Fruit fly (Drosophila melanogaster): Measurements from ENCODE around the gene BI-1.

BI-1 gene

dm6 chr3L:8329005-8329404, 20.3 kb upstream of the BI-1 start:
- TF ChIP-seq D1 (tag; optimal IDR thresholded peaks at IDR 0.05) (peak; percentile 14), CG12605 (GFP tag; IDR thresholded peaks at IDR 0.05) (no peak)

DNA sequence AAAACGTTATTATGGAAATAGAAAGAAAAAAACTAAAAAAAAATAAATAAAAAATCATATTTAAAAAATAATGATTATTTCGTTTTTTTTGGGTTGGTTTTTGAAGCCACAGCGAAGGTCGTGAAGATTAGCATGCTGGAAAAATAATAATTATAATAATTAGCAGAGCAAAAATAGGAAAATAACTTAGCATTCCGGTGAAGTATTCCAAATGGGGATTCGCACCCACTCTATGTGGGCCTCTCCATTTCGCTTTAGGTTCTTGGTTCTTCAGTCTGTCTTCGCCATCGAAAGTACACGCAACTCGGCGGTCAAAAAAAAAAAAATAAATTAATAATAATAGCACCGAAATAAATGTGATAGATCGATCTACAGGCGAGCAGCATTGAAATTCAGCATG, 19.5 kb upstream of the BI-1 start, which contains the start of gene CG34462:
TSS of gene CG34462 (plus strand) at position 301 of the 400 bp plus-strand sequence.
- no peak for TF ChIP-seq Pif1A (GFP tag; optimal IDR thresholded peaks at IDR 0.05)
- no peak for TF ChIP-seq CG10348 (GFP tag; IDR thresholded peaks at IDR 0.05)
- no peak for TF ChIP-seq Pif1B (GFP tag; optimal IDR thresholded peaks at IDR 0.05)
- TF ChIP-seq gl (tag; optimal IDR thresholded peaks at IDR 0.05): no peak
- TF ChIP-seq Ets98B (GFP tag; IDR thresholded peaks at IDR 0.05): no peak
- TF ChIP-seq CG4496 (GFP tag; IDR thresholded peaks at IDR 0.05): no peak
- no peak for TF ChIP-seq D1 (tag; optimal IDR thresholded peaks at IDR 0.05)
- no peak for TF ChIP-seq CG12605 (GFP tag; IDR thresholded peaks at IDR 0.05)
- TF ChIP-seq CG13204 (GFP tag; optimal IDR thresholded peaks at IDR 0.05): no peak
- no peak for TF ChIP-seq Snoo (tag; optimal IDR thresholded peaks at IDR 0.05)
- no peak for TF ChIP-seq CG32121 (GFP tag; IDR thresholded peaks at IDR 0.05)
- TF ChIP-seq CG9948 (tag; optimal IDR thresholded peaks at IDR 0.05): no peak
- no peak for TF ChIP-seq CG14655 (GFP tag; optimal IDR thresholded peaks at IDR 0.05)
- no peak for TF ChIP-seq CG34367 (tag; optimal IDR thresholded peaks at IDR 0.05)
- TF ChIP-seq CG8159 (tag; optimal IDR thresholded peaks at IDR 0.05): no peak

DNA sequence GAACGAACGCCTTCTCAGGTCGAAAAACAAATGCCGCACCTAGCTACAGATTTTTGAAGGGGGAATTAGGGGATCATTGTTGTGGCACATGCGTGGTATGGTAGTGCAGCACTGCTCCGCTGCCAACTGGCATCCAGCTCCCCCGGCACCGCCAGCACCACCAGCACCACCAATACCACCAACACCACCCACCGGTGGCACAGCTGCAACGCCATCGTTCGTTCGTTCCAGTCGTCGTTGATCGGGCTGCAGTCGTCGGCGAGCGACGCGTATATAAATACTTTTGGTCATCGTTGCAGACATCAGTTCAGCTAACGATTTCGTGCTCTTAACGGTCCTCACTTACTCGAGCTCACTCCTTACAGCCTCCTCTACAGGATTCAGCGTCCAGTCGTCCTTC, 16.8 kb upstream of the BI-1 start, which contains the start of gene CG34461:
TSS of gene CG34461 (plus strand) at position 301 of the 400 bp plus-strand sequence.
- TF ChIP-seq CG4496 (GFP tag; IDR thresholded peaks at IDR 0.05) (0 out of 3 replicates have a peak, but pooled peaks have one; percentile 45), CG14655 (GFP tag; optimal IDR thresholded peaks at IDR 0.05) (no peak)

DNA sequence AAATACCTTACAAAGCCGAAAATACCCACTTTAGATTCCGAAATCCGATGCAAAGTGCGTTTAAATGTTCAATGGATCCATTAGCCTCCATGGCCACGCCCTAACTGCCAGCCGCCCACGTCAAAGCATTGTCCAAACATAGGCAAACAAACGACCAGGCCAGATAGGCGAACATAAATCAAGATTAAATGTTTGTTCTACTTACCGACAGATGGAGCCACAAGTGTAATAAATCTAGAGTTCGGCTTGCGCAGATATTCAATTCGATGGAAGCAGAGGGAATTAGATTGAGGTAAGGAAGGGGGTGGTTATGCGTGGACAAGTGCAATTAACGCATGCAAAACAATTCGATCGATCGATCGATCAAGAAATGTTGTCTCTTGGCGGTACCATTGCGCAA, 15.1 kb upstream of the BI-1 start:
- TF ChIP-seq CG8159 (tag; optimal IDR thresholded peaks at IDR 0.05) (no peak), Ets98B (GFP tag; IDR thresholded peaks at IDR 0.05) (no peak), CG8301 (tag; optimal IDR thresholded peaks at IDR 0.05) (no peak), D1 (tag; optimal IDR thresholded peaks at IDR 0.05) (no peak), CG15710 (tag; optimal IDR thresholded peaks at IDR 0.05) (no peak), CG13204 (GFP tag; optimal IDR thresholded peaks at IDR 0.05) (no peak), fd96Ca (GFP tag; IDR thresholded peaks at IDR 0.05) (no peak), CG34367 (tag; optimal IDR thresholded peaks at IDR 0.05) (no peak), Pif1B (GFP tag; optimal IDR thresholded peaks at IDR 0.05) (no peak), CG10348 (GFP tag; IDR thresholded peaks at IDR 0.05) (no peak), Snoo (tag; optimal IDR thresholded peaks at IDR 0.05) (no peak), gl (tag; optimal IDR thresholded peaks at IDR 0.05) (no peak), CG4496 (GFP tag; IDR thresholded peaks at IDR 0.05) (no peak), rn (GFP tag; IDR thresholded peaks at IDR 0.05) (no peak), EcR (GFP tag; optimal IDR thresholded peaks at IDR 0.05) (no peak), Pif1A (GFP tag; optimal IDR thresholded peaks at IDR 0.05) (no peak)

DNA sequence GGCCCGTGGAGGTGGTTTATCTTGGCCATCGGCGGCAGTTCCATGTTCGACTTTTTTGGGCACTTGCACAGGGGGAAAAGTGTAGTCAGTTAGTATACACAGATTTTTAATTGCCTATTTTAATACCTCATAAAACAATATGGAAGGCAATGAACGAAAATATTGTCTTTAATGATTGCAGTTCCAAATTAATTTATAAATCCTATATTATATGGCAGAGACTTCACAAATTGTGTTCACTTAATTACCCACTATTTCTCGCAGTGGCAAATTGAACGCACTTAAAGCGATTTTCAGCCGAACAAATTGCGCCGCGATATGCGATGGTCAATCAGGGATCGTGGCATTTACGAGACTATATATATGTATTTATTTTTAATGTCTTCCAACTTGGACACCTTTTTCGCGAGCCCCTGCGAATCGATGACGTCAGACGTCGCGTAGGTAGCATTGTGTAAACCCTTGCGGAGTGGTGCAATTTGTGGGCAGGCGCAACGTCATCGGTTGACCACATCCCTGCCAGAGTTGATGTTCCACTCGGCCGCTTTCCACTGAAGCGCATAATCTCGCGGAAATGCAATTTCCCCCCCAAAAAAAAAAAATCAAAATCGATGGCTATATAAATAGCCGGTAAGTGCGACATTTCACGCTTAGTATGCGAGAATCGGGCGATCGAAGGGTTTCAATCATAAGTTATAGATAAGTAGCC, 11.5 kb upstream of the BI-1 start, which contains the start of gene CG13670:
TSS of gene CG13670 (plus strand) at position 659 of the 709 bp plus-strand sequence.
- TF ChIP-seq Snoo (tag; optimal IDR thresholded peaks at IDR 0.05): no peak
- TF ChIP-seq CG8301 (tag; optimal IDR thresholded peaks at IDR 0.05): peak; percentile 4
- peak; percentile 60 for TF ChIP-seq Ets98B (GFP tag; IDR thresholded peaks at IDR 0.05)
- TF ChIP-seq CG32121 (GFP tag; IDR thresholded peaks at IDR 0.05): peak; percentile 56; the same call in 1 of the 2 replicates
- peak; percentile 16 for TF ChIP-seq Pif1A (GFP tag; optimal IDR thresholded peaks at IDR 0.05)
- TF ChIP-seq CG10348 (GFP tag; IDR thresholded peaks at IDR 0.05): no peak

dm6 chr3L:8318916-8319506, 10.3 kb upstream of the BI-1 start, which contains the start of gene CG43059:
TSS of gene CG43059 (minus strand) at chr3L:8318966.
- no peak for TF ChIP-seq CG8159 (tag; optimal IDR thresholded peaks at IDR 0.05)
- peak; percentile 93 for TF ChIP-seq CG32121 (GFP tag; IDR thresholded peaks at IDR 0.05)
- TF ChIP-seq Pif1B (GFP tag; optimal IDR thresholded peaks at IDR 0.05): no peak
- TF ChIP-seq CG15710 (tag; optimal IDR thresholded peaks at IDR 0.05): no peak
- TF ChIP-seq Ets98B (GFP tag; IDR thresholded peaks at IDR 0.05): peak; percentile 92
- TF ChIP-seq CG8301 (tag; optimal IDR thresholded peaks at IDR 0.05): peak; percentile 88
- TF ChIP-seq gl (tag; optimal IDR thresholded peaks at IDR 0.05): no peak
- TF ChIP-seq D1 (tag; optimal IDR thresholded peaks at IDR 0.05): no peak
- peak; percentile 38 for TF ChIP-seq Pif1A (GFP tag; optimal IDR thresholded peaks at IDR 0.05)
- TF ChIP-seq CG12605 (GFP tag; IDR thresholded peaks at IDR 0.05): peak; percentile 82
- TF ChIP-seq rn (GFP tag; IDR thresholded peaks at IDR 0.05): peak; percentile 82
- peak; percentile 82 for TF ChIP-seq CG14655 (GFP tag; optimal IDR thresholded peaks at IDR 0.05)
- TF ChIP-seq CG4496 (GFP tag; IDR thresholded peaks at IDR 0.05): peak; percentile 91
- TF ChIP-seq CG13204 (GFP tag; optimal IDR thresholded peaks at IDR 0.05): no peak
- no peak for TF ChIP-seq CG17806 (tag; optimal IDR thresholded peaks at IDR 0.05)
- peak; percentile 56; the same call in 1 of the 2 replicates for TF ChIP-seq CG10348 (GFP tag; IDR thresholded peaks at IDR 0.05)
- TF ChIP-seq fd96Ca (GFP tag; IDR thresholded peaks at IDR 0.05): peak; percentile 87
- TF ChIP-seq CG34367 (tag; optimal IDR thresholded peaks at IDR 0.05): no peak
- no peak for TF ChIP-seq EcR (GFP tag; optimal IDR thresholded peaks at IDR 0.05)
- no peak for TF ChIP-seq CG9948 (tag; optimal IDR thresholded peaks at IDR 0.05)
- TF ChIP-seq Snoo (tag; optimal IDR thresholded peaks at IDR 0.05): no peak

Data from whole organism, pupa.